Fruit fly (Drosophila melanogaster): ENCODE measurements around the gene CG34367.

The CG34367 gene

dm6 chr2L:10339212-10339721, 14.4 kb downstream of the CG34367 start, which contains the start of gene SamDC (continued):
- no peak for TF ChIP-seq fd102C (GFP tag; optimal IDR thresholded peaks at IDR 0.05)
- no peak for TF ChIP-seq CG3838 (GFP tag; optimal IDR thresholded peaks at IDR 0.05)
- peak; percentile 79 for TF ChIP-seq ato (GFP tag; IDR thresholded peaks at IDR 0.05; ENCODE audit: partially characterized antibody)
- no peak for TF ChIP-seq seq (GFP tag; IDR thresholded peaks at IDR 0.05)
- no peak for TF ChIP-seq pum (GFP tag; optimal IDR thresholded peaks at IDR 0.05)
- TF ChIP-seq CG9609 (GFP tag; optimal IDR thresholded peaks at IDR 0.05) = no peak
- TF ChIP-seq Hr78 (GFP tag; optimal IDR thresholded peaks at IDR 0.05) = peak in 1 of 2 experiments; percentile 67
- TF ChIP-seq ems (GFP tag; optimal IDR thresholded peaks at IDR 0.05) = peak; percentile 8
- TF ChIP-seq CG11247 (GFP tag; IDR thresholded peaks at IDR 0.05) = no peak
- peak; percentile 48 for TF ChIP-seq CG17385 (GFP tag; optimal IDR thresholded peaks at IDR 0.05)
- no peak for TF ChIP-seq CG12219 (GFP tag; optimal IDR thresholded peaks at IDR 0.05)
- TF ChIP-seq CG9876 (GFP tag; optimal IDR thresholded peaks at IDR 0.05) = no peak
- TF ChIP-seq tll (GFP tag; optimal IDR thresholded peaks at IDR 0.05) = no peak
- no peak for TF ChIP-seq fd64A (GFP tag; optimal IDR thresholded peaks at IDR 0.05)
- no peak for TF ChIP-seq ken (GFP tag; IDR thresholded peaks at IDR 0.05)
- TF ChIP-seq CG30431 (GFP tag; optimal IDR thresholded peaks at IDR 0.05) = no peak
- TF ChIP-seq HmgD (GFP tag; optimal IDR thresholded peaks at IDR 0.05) = peak; percentile 27
- TF ChIP-seq CG1529 (GFP tag; optimal IDR thresholded peaks at IDR 0.05) = no peak
- no peak for TF ChIP-seq fu2 (GFP tag; optimal IDR thresholded peaks at IDR 0.05)
- no peak for TF ChIP-seq CG11085 (GFP tag; IDR thresholded peaks at IDR 0.05)
- TF ChIP-seq run (tag; optimal IDR thresholded peaks at IDR 0.05) = no peak
- peak; percentile 74 for TF ChIP-seq CG12659 (GFP tag; optimal IDR thresholded peaks at IDR 0.05)
- TF ChIP-seq Bteb2 (GFP tag; optimal IDR thresholded peaks at IDR 0.05) = no peak
- no peak for TF ChIP-seq disco-r (GFP tag; optimal IDR thresholded peaks at IDR 0.05)
- peak; percentile 24; the same call in 1 of the 2 replicates for TF ChIP-seq CG17328 (GFP tag; IDR thresholded peaks at IDR 0.05)
- peak; percentile 46 for TF ChIP-seq scrt (GFP tag; optimal IDR thresholded peaks at IDR 0.05)
- TF ChIP-seq CG8281 (tag; optimal IDR thresholded peaks at IDR 0.05) = no peak
- no peak for TF ChIP-seq ewg (GFP tag; optimal IDR thresholded peaks at IDR 0.05)
- TF ChIP-seq CG14014 (GFP tag; IDR thresholded peaks at IDR 0.05) = no peak
- no peak for TF ChIP-seq croc (GFP tag; conservative IDR thresholded peaks at IDR 0.05)
- peak; percentile 92 for TF ChIP-seq Sry-δ (GFP tag; optimal IDR thresholded peaks at IDR 0.05)
- TF ChIP-seq CG3726 (GFP tag; IDR thresholded peaks at IDR 0.05) = no peak
- TF ChIP-seq odd (GFP tag; optimal IDR thresholded peaks at IDR 0.05) = no peak
- peak; percentile 77 for TF ChIP-seq unc-4 (GFP tag; IDR thresholded peaks at IDR 0.05; ENCODE audit: partially characterized antibody)
- peak; percentile 44 for TF ChIP-seq CG9797 (GFP tag; optimal IDR thresholded peaks at IDR 0.05)
- no peak for TF ChIP-seq org-1 (GFP tag; optimal IDR thresholded peaks at IDR 0.05)

- no peak for TF ChIP-seq Blimp-1 (GFP tag; optimal IDR thresholded peaks at IDR 0.05)
- TF ChIP-seq ranshi (GFP tag; IDR thresholded peaks at IDR 0.05) = peak; percentile 46; the same call in 1 of the 2 replicates
- TF ChIP-seq tin (GFP tag; optimal IDR thresholded peaks at IDR 0.05) = peak; percentile 38
- no peak for TF ChIP-seq CG11504 (tag; optimal IDR thresholded peaks at IDR 0.05)
- TF ChIP-seq kni (GFP tag; optimal IDR thresholded peaks at IDR 0.05) = peak; percentile 98
- no peak for TF ChIP-seq Aef1 (GFP tag; IDR thresholded peaks at IDR 0.05)
- TF ChIP-seq CG9215 (GFP tag; IDR thresholded peaks at IDR 0.05) = no peak
- no peak for TF ChIP-seq en (GFP tag; optimal IDR thresholded peaks at IDR 0.05)
- TF ChIP-seq Scr (GFP tag; IDR thresholded peaks at IDR 0.05; ENCODE audit: partially characterized antibody) = peak; percentile 69
- TF ChIP-seq ato (GFP tag; IDR thresholded peaks at IDR 0.05; ENCODE audit: partially characterized antibody) = peak; percentile 13; the same call in 1 of the 2 replicates
- TF ChIP-seq CkIIα-i1 (GFP tag; IDR thresholded peaks at IDR 0.05) = no peak
- TF ChIP-seq zfh1 (GFP tag; IDR thresholded peaks at IDR 0.05) = no peak
- peak; percentile 36 for TF ChIP-seq CG4424 (GFP tag; optimal IDR thresholded peaks at IDR 0.05)
- TF ChIP-seq CG3726 (GFP tag; IDR thresholded peaks at IDR 0.05) = no peak
- peak; percentile 57 for TF ChIP-seq unpg (GFP tag; optimal IDR thresholded peaks at IDR 0.05)
- peak; percentile 54; the same call in 2 of the 3 replicates for TF ChIP-seq CG34422 (GFP tag; IDR thresholded peaks at IDR 0.05)
- TF ChIP-seq CG12104 (GFP tag; optimal IDR thresholded peaks at IDR 0.05) = no peak
- TF ChIP-seq Six4 (GFP tag; optimal IDR thresholded peaks at IDR 0.05) = peak; percentile 48
Observed at dm6 chr2L:10334854-10335277, 18.8 kb downstream of the CG34367 start.

All from whole organism, embryonic.